Fruit fly (Drosophila melanogaster) whole organism, pupa: ENCODE measurements around the gene CG13133.

ENCODE experiments used
- CG17806 ChIP-seq: fragments of 200-800 bp; sonication (Bioruptor generic); optimal IDR thresholded peaks from 2 replicates; lab custom pipeline; 2018; ENCODE audit warnings: missing biosample characterization, mild to moderate bottlenecking, missing genetic modification characterization, moderate library complexity
- CG34367 ChIP-seq: fragments of 200-800 bp; sonication (Bioruptor generic); optimal IDR thresholded peaks from 2 replicates; lab custom pipeline; 2018; ENCODE audit warnings: missing biosample characterization, mild to moderate bottlenecking, missing genetic modification characterization
- CG4496 ChIP-seq: fragments of 200-800 bp; sonication (Bioruptor generic); IDR thresholded peaks from 3 replicates; pipeline ENCODE4 v1.3.6; 2022; ENCODE audit warnings: missing biosample characterization, missing genetic modification characterization
- CG8159 ChIP-seq: fragments of 200-800 bp; sonication (Bioruptor generic); optimal IDR thresholded peaks from 3 replicates; lab custom pipeline; 2018; ENCODE audit warnings: missing biosample characterization, mild to moderate bottlenecking, missing genetic modification characterization, moderate library complexity
- CG8301 ChIP-seq: fragments of 200-800 bp; sonication (Bioruptor generic); optimal IDR thresholded peaks from 2 replicates; lab custom pipeline; 2018; ENCODE audit warnings: missing biosample characterization, mild to moderate bottlenecking, missing genetic modification characterization
- D1 ChIP-seq: fragments of 200-800 bp; sonication (Bioruptor generic); optimal IDR thresholded peaks from 2 replicates; lab custom pipeline; 2018; ENCODE audit warnings: missing biosample characterization, mild to moderate bottlenecking, missing genetic modification characterization, moderate library complexity
- EcR ChIP-seq: fragments of 200-800 bp; sonication (Bioruptor generic); optimal IDR thresholded peaks from 3 replicates; lab custom pipeline; 2019; ENCODE audit warnings: missing biosample characterization, missing genetic modification characterization, mild to moderate bottlenecking, moderate library complexity, missing genetic modification reagents
- Pif1A ChIP-seq: fragments of 200-800 bp; sonication (Bioruptor generic); optimal IDR thresholded peaks from 3 replicates; lab custom pipeline; 2016; ENCODE audit warnings: missing biosample characterization, missing genetic modification characterization
- Pif1B ChIP-seq: fragments of 200-800 bp; sonication (Bioruptor generic); optimal IDR thresholded peaks from 3 replicates; lab custom pipeline; 2016; ENCODE audit warnings: missing biosample characterization, missing genetic modification characterization
- rn ChIP-seq: fragments of 200-800 bp; sonication (Bioruptor generic); IDR thresholded peaks from 2 replicates; pipeline ENCODE4 v1.3.6; 2022; ENCODE audit warnings: missing biosample characterization, missing genetic modification characterization

CG13133 gene

DNA sequence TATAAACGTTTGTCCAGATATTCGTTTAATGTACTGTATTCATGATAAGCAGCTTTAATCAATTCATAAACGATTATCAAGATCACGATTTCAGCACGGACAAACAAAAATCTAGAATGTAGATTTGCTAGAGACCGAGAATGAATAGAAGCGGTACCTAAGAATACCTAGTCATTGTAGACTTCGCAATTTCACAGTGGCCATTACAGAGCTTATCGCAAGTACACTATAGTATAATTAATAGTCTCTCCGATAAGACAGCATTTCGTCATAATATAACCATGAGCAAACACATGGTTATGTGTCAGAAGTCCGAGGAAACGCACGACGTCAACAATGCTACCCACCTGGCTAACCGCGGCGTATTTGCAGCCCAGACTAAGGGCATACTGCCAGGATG lies 42.9 kb downstream of the CG13133 start, which contains the start of gene CG33301:
Gene CG33301, plus strand, starts transcription at position 301 of the 400 bp plus-strand sequence.
- TF ChIP-seq Pif1A (no peak), Pif1B (GFP tag; lab: Kevin White, UChicago) (no peak), D1 (tag; lab: Kevin White, UChicago) (no peak), CG17806 (no peak), rn (no peak), CG34367 (tag; lab: Kevin White, UChicago) (no peak), EcR (GFP tag; lab: Kevin White, UChicago) (no peak), CG8301 (tag; lab: Kevin White, UChicago) (no peak), CG8159 (tag; lab: Kevin White, UChicago) (no peak), CG4496 (GFP tag; lab: Robert Waterston, UW) (no peak)
